Worm (Caenorhabditis elegans) whole organism, late embryonic: Measurements from ENCODE around the gene faah-4.

Source experiments
- F13H6.1 ChIP-seq: sonication (generic microtip); optimal IDR thresholded peaks from 2 replicates; lab custom pipeline; 2016; ENCODE audit warnings: missing genetic modification characterization, missing compliant biosample characterization
- K02D7.2 ChIP-seq: sonication (generic microtip); optimal IDR thresholded peaks from 2 replicates; lab custom pipeline; 2017; ENCODE audit warnings: mild to moderate bottlenecking, missing genetic modification characterization, missing compliant biosample characterization
- K09A11.1 ChIP-seq: sonication (generic microtip); optimal IDR thresholded peaks from 2 replicates; lab custom pipeline; 2017; ENCODE audit warnings: antibody characterized with exemption, mild to moderate bottlenecking, missing genetic modification characterization, missing compliant biosample characterization; ENCODE audit not compliant: insufficient read depth
- ama-1 ChIP-seq: fragments of 150-350 bp; optimal IDR thresholded peaks from 2 replicates; lab custom pipeline; 2014
- ceh-14 ChIP-seq: sonication (generic microtip); optimal IDR thresholded peaks from 2 replicates; lab custom pipeline; 2016; ENCODE audit warnings: missing genotype, missing genetic modification characterization, missing compliant biosample characterization
- ceh-18 ChIP-seq: sonication (generic microtip); optimal IDR thresholded peaks from 2 replicates; lab custom pipeline; 2016; ENCODE audit warnings: missing genetic modification characterization, missing compliant biosample characterization
- ceh-19 ChIP-seq: fragments of 200-800 bp; sonication (Bioruptor generic); optimal IDR thresholded peaks from 2 replicates; lab custom pipeline; 2018; ENCODE audit warnings: mild to moderate bottlenecking, missing genetic modification characterization, missing compliant biosample characterization
- ceh-2 ChIP-seq: sonication (generic microtip); optimal IDR thresholded peaks from 2 replicates; lab custom pipeline; 2016; ENCODE audit warnings: missing genotype, missing genetic modification characterization, missing compliant biosample characterization
- ceh-22 ChIP-seq: sonication (generic microtip); optimal IDR thresholded peaks from 2 replicates; lab custom pipeline; 2017; ENCODE audit warnings: missing biosample characterization, missing genetic modification characterization
- ceh-31 ChIP-seq: sonication (generic microtip); optimal IDR thresholded peaks from 2 replicates; lab custom pipeline; 2016; ENCODE audit warnings: missing genetic modification characterization, missing compliant biosample characterization
- ceh-45 ChIP-seq: fragments of 200-800 bp; sonication (Bioruptor generic); IDR thresholded peaks from 2 replicates; pipeline ENCODE4 v1.3.6; 2022; ENCODE audit warnings: missing genetic modification reagents, missing genetic modification characterization, missing compliant biosample characterization
- ceh-6 ChIP-seq: fragments of 200-800 bp; sonication (Bioruptor generic); optimal IDR thresholded peaks from 2 replicates; lab custom pipeline; 2018; ENCODE audit warnings: mild to moderate bottlenecking, missing genetic modification characterization, missing compliant biosample characterization
- ceh-9 ChIP-seq: sonication (generic microtip); optimal IDR thresholded peaks from 2 replicates; lab custom pipeline; 2016; ENCODE audit warnings: mild to moderate bottlenecking, missing genetic modification characterization, inconsistent platforms, missing compliant biosample characterization
- che-1 ChIP-seq: sonication (generic microtip); optimal IDR thresholded peaks from 2 replicates; lab custom pipeline; 2016; ENCODE audit warnings: mild to moderate bottlenecking, missing genetic modification characterization, missing compliant biosample characterization
- dve-1 ChIP-seq: sonication (generic microtip); optimal IDR thresholded peaks from 2 replicates; lab custom pipeline; 2017; ENCODE audit warnings: antibody characterized with exemption, mild to moderate bottlenecking, missing genetic modification characterization, missing compliant biosample characterization
- elt-2 ChIP-seq: sonication (generic microtip); optimal IDR thresholded peaks from 2 replicates; lab custom pipeline; 2016; ENCODE audit warnings: missing genetic modification reagents, missing genetic modification characterization, missing compliant biosample characterization
- ets-4 ChIP-seq: sonication (generic microtip); optimal IDR thresholded peaks from 2 replicates; lab custom pipeline; 2016; ENCODE audit warnings: missing genetic modification characterization, missing compliant biosample characterization
- fax-1 ChIP-seq: sonication (generic microtip); optimal IDR thresholded peaks from 2 replicates; lab custom pipeline; 2016; ENCODE audit warnings: missing genotype, missing genetic modification characterization, missing compliant biosample characterization
- fkh-10 ChIP-seq: fragments of 150-350 bp; optimal IDR thresholded peaks from 2 replicates; lab custom pipeline; 2014; ENCODE audit warnings: missing biosample characterization, missing genetic modification reagents, missing genetic modification characterization
- fkh-6 ChIP-seq: sonication (generic microtip); optimal IDR thresholded peaks from 2 replicates; lab custom pipeline; 2016; ENCODE audit warnings: missing genetic modification characterization, missing compliant biosample characterization
- gmeb-2 ChIP-seq: sonication (generic microtip); optimal IDR thresholded peaks from 2 replicates; lab custom pipeline; 2016; ENCODE audit warnings: missing genetic modification characterization, inconsistent platforms, missing compliant biosample characterization
- hlh-15 ChIP-seq: sonication (generic microtip); optimal IDR thresholded peaks from 2 replicates; lab custom pipeline; 2016; ENCODE audit warnings: missing genetic modification characterization, missing compliant biosample characterization
- hlh-6 ChIP-seq: sonication (generic microtip); optimal IDR thresholded peaks from 2 replicates; lab custom pipeline; 2016; ENCODE audit warnings: missing genotype, missing genetic modification characterization, missing compliant biosample characterization
- lin-11 ChIP-seq: fragments of 200-800 bp; sonication (Bioruptor generic); optimal IDR thresholded peaks from 2 replicates; lab custom pipeline; 2018; ENCODE audit warnings: mild to moderate bottlenecking, missing genetic modification characterization, missing compliant biosample characterization
- madf-2 ChIP-seq: sonication (generic microtip); optimal IDR thresholded peaks from 2 replicates; lab custom pipeline; 2017; ENCODE audit warnings: missing genetic modification characterization, missing compliant biosample characterization
- nfya-1 ChIP-seq: sonication (generic microtip); optimal IDR thresholded peaks from 2 replicates; lab custom pipeline; 2017; ENCODE audit warnings: missing genetic modification characterization, mild to moderate bottlenecking, missing compliant biosample characterization, antibody characterized with exemption, moderate library complexity
- nhr-11 ChIP-seq: fragments of 150-350 bp; optimal IDR thresholded peaks from 2 replicates; lab custom pipeline; 2014; ENCODE audit warnings: missing biosample characterization, missing genetic modification characterization
- odd-2 ChIP-seq: sonication (generic microtip); optimal IDR thresholded peaks from 2 replicates; lab custom pipeline; 2017; ENCODE audit warnings: antibody characterized with exemption, mild to moderate bottlenecking, missing genetic modification characterization, missing compliant biosample characterization
- pag-3 ChIP-seq: sonication (generic microtip); optimal IDR thresholded peaks from 2 replicates; lab custom pipeline; 2016; ENCODE audit warnings: missing compliant biosample characterization, missing genetic modification characterization, borderline replicate concordance
- pat-9 ChIP-seq: fragments of 200-800 bp; sonication (Bioruptor generic); optimal IDR thresholded peaks from 2 replicates; lab custom pipeline; 2018; ENCODE audit warnings: mild to moderate bottlenecking, missing genetic modification characterization, moderate library complexity, missing compliant biosample characterization
- pqm-1 ChIP-seq: sonication (generic microtip); optimal IDR thresholded peaks from 2 replicates; lab custom pipeline; 2016; ENCODE audit warnings: missing genetic modification characterization, missing compliant biosample characterization
- pros-1 ChIP-seq: fragments of 150-350 bp; optimal IDR thresholded peaks from 2 replicates; lab custom pipeline; 2014; ENCODE audit warnings: missing biosample characterization, missing genetic modification reagents, missing genetic modification characterization
- ref-2 ChIP-seq: sonication (generic microtip); optimal IDR thresholded peaks from 2 replicates; lab custom pipeline; 2016; ENCODE audit warnings: missing genetic modification characterization, missing compliant biosample characterization
- rnt-1 ChIP-seq: sonication (generic microtip); optimal IDR thresholded peaks from 2 replicates; lab custom pipeline; 2016; ENCODE audit warnings: missing genetic modification characterization, missing compliant biosample characterization
- sox-4 ChIP-seq: sonication (generic microtip); optimal IDR thresholded peaks from 2 replicates; lab custom pipeline; 2017; ENCODE audit warnings: mild to moderate bottlenecking, missing genetic modification characterization, inconsistent platforms, missing compliant biosample characterization
- syd-9 ChIP-seq: sonication (generic microtip); optimal IDR thresholded peaks from 2 replicates; lab custom pipeline; 2016; ENCODE audit warnings: mild to moderate bottlenecking, missing genetic modification characterization, moderate library complexity, missing compliant biosample characterization
- tbx-2 ChIP-seq: sonication (generic microtip); optimal IDR thresholded peaks from 2 replicates; lab custom pipeline; 2016; ENCODE audit warnings: missing genetic modification characterization, missing compliant biosample characterization
- unc-3 ChIP-seq, 2 experiments: fragments of 200-800 bp in 1 of 2; sonication (Bioruptor generic) in 1 of 2; sonication (generic microtip) in 1 of 2; conservative IDR thresholded peaks in 1 of 2; optimal IDR thresholded peaks in 1 of 2; 2 replicates each; pipeline versions ENCODE4 v1.3.6 to Lab custom; 2016 to 2022; ENCODE audit warnings: missing compliant biosample characterization in 2 of 2, missing genetic modification characterization in 2 of 2, missing genetic modification reagents in 1 of 2
- unc-42 ChIP-seq: sonication (generic microtip); optimal IDR thresholded peaks from 2 replicates; lab custom pipeline; 2016; ENCODE audit warnings: missing genotype, missing genetic modification characterization, missing compliant biosample characterization
- unc-55 ChIP-seq: sonication (generic microtip); optimal IDR thresholded peaks from 2 replicates; lab custom pipeline; 2017; ENCODE audit warnings: missing biosample characterization, missing genetic modification reagents, missing genetic modification characterization
- unc-86 ChIP-seq: sonication (generic microtip); optimal IDR thresholded peaks from 2 replicates; lab custom pipeline; 2016; ENCODE audit warnings: missing genetic modification characterization, missing compliant biosample characterization
- zip-5 ChIP-seq: sonication (generic microtip); optimal IDR thresholded peaks from 2 replicates; lab custom pipeline; 2016; ENCODE audit warnings: missing genetic modification characterization, missing compliant biosample characterization
- ztf-16 ChIP-seq: sonication (generic microtip); optimal IDR thresholded peaks from 2 replicates; lab custom pipeline; 2017; ENCODE audit warnings: missing genetic modification characterization, missing compliant biosample characterization

faah-4 gene

DNA sequence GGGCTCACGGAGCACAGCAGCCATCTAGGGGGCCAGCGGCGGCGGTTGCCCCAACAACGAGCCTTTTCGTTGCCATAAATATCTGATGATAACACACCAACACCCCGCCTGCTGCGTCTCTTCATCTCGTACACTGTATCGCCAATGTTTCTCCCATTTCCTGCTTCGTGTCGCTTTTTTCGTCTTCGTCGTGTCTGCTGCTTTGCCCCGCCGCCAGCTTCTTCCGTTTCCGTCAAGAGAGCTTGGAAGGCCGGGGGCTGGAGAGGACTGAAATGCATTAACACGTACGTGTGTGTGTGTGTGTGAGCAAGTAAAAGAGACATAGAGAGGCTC, 26.2 kb upstream of the faah-4 start (continued):
- no peak for TF ChIP-seq madf-2 (tag; lab: Kevin White, UChicago)
- no peak for TF ChIP-seq unc-86
- TF ChIP-seq che-1 (tag; lab: Kevin White, UChicago), result peak; percentile 41
- no peak for TF ChIP-seq elt-2 (tag; lab: Kevin White, UChicago)
- no peak for TF ChIP-seq F13H6.1

- TF ChIP-seq ceh-9 (no peak), pqm-1 (tag; lab: Kevin White, UChicago) (no peak), ceh-18 (tag; lab: Kevin White, UChicago) (peak; percentile 43), K02D7.2 (peak; percentile 31), ceh-14 (peak; percentile 78), elt-2 (tag; lab: Kevin White, UChicago) (peak; percentile 3), ceh-31 (tag; lab: Kevin White, UChicago) (no peak), nfya-1 (tag; lab: Kevin White, UChicago) (peak; percentile 99), unc-55 (GFP tag; lab: Kevin White, UChicago) (peak; percentile 93), sox-4 (tag; lab: Kevin White, UChicago) (peak; percentile 12), ceh-2 (no peak), fkh-10 (no peak), tbx-2 (tag; lab: Kevin White, UChicago) (no peak), unc-42 (peak; percentile 57), che-1 (tag; lab: Kevin White, UChicago) (no peak), K09A11.1 (tag; lab: Kevin White, UChicago) (no peak), ama-1 (lab: Kevin White, UChicago) (no peak), lin-11 (no peak)
These were observed 25.6 kb upstream of the faah-4 start for ce11 chrIII:11935032-11935947.

DNA sequence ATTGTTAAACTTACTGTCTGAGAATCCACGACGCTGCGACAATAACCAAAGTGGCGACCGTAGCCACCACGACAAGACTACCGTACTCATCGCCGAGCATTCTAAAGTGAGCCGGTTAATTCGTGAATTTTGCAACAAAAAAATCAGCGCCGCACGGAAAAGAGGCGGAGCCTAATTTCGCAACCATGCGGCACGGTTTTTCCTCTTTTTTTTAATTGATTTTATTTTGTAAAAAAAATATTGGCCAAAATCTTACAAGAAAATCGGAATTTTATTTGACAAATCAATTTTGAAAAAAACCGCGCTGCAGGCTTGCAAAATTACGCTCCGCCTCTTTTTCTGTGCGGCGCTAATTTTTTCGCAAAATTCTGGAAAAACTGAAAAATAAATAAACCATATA, 23.9 kb upstream of the faah-4 start, which contains the start of gene dolk-1:
TSS of gene dolk-1 (minus strand) at position 101 of the 400 bp plus-strand sequence.
- TF ChIP-seq zip-5 (tag; lab: Kevin White, UChicago) (no peak), fax-1 (tag; lab: Kevin White, UChicago) (no peak), ets-4 (no peak), ceh-45 (no peak), fkh-6 (tag; lab: Kevin White, UChicago) (no peak), rnt-1 (no peak), pat-9 (no peak), tbx-2 (tag; lab: Kevin White, UChicago) (no peak), unc-42 (no peak), hlh-15 (tag; lab: Kevin White, UChicago) (no peak), ceh-9 (no peak), nfya-1 (tag; lab: Kevin White, UChicago) (no peak), ceh-6 (GFP tag; lab: Kevin White, UChicago) (no peak), ama-1 (lab: Kevin White, UChicago) (no peak), syd-9 (tag; lab: Kevin White, UChicago) (no peak), hlh-6 (tag; lab: Kevin White, UChicago) (no peak), pag-3 (no peak)
- TF ChIP-seq, all 69 proteins: peak for 0

DNA sequence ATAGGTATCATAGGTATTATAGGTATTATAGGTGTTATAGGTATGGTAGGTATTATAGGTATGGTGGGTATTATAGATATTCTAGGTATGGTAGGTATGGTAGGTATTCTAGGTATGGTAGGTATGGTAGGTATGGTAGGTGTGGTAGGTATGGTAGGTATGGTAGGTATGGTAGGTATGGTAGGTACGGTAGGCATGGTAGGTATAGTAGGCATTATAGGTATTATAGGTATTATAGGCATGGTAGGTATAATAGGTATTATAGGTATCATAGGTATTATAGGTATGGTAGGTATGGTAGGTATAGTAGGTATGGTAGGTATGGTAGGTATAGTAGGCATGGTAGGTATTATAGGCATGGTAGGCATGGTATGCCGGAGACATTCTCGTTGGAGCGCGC, 22.3 kb upstream of the faah-4 start:
- TF ChIP-seq ceh-45 (no peak), nhr-11 (tag; lab: Kevin White, UChicago) (no peak), unc-3 (GFP tag; conservative IDR thresholded peaks at IDR 0.05; lab: Robert Waterston, UW) (no peak), unc-3 (tag; optimal IDR thresholded peaks at IDR 0.05; lab: Kevin White, UChicago) (no peak), fkh-6 (tag; lab: Kevin White, UChicago) (no peak), gmeb-2 (no peak), pros-1 (tag; lab: Kevin White, UChicago) (no peak), sox-4 (tag; lab: Kevin White, UChicago) (no peak), ceh-19 (no peak), ceh-18 (tag; lab: Kevin White, UChicago) (no peak), dve-1 (tag; lab: Kevin White, UChicago) (no peak), fkh-10 (no peak), syd-9 (tag; lab: Kevin White, UChicago) (no peak), odd-2 (tag; lab: Kevin White, UChicago) (no peak), ref-2 (tag; lab: Kevin White, UChicago) (no peak), ztf-16 (tag; lab: Kevin White, UChicago) (no peak), F13H6.1 (no peak), ceh-22 (tag; lab: Kevin White, UChicago) (no peak), pag-3 (no peak), che-1 (tag; lab: Kevin White, UChicago) (no peak), ama-1 (lab: Kevin White, UChicago) (no peak)
